Fruit fly (Drosophila melanogaster): ENCODE measurements around the gene CG3071.

DNA sequence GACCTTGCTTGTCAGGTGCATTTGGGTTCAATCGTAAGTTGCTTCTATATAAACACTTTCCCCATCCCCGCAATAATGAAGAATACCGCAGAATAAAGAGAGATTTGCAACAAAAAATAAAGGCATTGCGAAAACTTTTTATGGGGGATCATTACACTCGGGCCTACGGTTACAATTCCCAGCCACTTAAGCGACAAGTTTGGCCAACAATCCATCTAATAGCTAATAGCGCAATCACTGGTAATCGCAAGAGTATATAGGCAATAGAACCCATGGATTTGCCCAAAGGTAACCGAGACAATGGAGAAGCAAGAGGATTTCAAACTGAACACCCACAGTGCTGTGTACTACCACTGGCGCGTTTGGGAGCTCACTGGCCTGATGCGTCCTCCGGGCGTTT is 16.7 kb upstream of the CG3071 start, which contains the start of gene Or2a:
- TF ChIP-seq GATAd (GFP tag; optimal IDR thresholded peaks at IDR 0.05) (no peak), Mio (GFP tag; optimal IDR thresholded peaks at IDR 0.05) (no peak), woc (GFP tag; optimal IDR thresholded peaks at IDR 0.05) (no peak), usp (GFP tag; optimal IDR thresholded peaks at IDR 0.05) (no peak), fru (GFP tag; optimal IDR thresholded peaks at IDR 0.05) (no peak)
